Fruit fly (Drosophila melanogaster): ENCODE data around the gene CG5255.

CG5255 gene

DNA sequence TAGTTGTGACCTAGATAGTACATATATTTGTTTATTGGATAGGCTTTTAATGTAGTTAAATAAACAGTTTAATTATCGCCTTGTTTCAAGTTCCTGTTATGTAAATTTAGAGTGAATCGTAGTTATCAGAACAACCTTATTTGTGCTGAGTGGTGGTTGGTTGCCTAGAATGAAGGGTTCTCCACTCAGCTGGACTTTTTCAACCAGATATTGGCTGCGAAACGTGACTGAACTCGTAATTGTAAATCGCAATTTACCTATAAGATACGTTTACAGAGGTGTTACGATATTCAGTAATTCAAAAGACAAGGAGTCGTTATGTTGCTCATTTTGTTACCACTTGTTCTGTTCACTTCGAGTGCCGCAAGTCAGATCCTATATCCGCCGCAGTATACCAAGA is at the start of gene CG5255:
Gene CG5255 (plus strand): TSS at position 301 of the 400 bp plus-strand sequence.
- no peak for TF ChIP-seq CG17801 (GFP tag; optimal IDR thresholded peaks at IDR 0.05; ENCODE audit: partially characterized antibody)

DNA sequence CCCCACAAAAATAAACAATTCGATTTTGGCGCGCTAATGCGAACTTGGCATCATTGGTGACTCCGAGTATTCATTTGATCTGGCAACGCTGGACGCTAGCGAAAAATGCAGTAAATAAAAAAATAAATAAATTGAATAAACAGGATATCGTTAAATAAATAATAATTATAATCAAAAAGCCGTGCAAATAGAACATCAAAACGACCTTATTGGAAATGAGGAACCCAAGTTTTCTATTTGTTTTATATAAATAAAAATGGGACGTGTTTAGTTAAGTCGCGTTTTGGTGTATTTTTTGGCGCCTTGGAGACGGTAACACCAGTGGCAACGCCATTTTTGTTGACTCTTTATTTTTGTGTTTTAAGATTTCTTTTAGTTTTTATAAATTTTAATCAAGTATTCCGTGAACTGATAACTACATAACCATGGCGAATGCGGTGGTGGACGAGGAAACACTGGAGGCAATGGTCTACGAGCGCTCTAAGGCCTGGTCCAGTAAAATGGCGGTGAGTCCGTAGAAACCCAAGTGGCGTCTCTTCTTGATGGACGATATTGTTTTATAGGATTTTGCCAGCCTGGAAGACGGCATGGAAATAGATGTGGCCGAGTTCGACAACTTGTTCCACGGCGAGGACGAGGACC is 49.6 kb upstream of the CG5255 start, which contains the start of gene cal1:
Gene cal1 (plus strand): TSS at position 304 of the 642 bp plus-strand sequence.
- no peak for TF ChIP-seq CG17801 (GFP tag; optimal IDR thresholded peaks at IDR 0.05; ENCODE audit: partially characterized antibody)

DNA sequence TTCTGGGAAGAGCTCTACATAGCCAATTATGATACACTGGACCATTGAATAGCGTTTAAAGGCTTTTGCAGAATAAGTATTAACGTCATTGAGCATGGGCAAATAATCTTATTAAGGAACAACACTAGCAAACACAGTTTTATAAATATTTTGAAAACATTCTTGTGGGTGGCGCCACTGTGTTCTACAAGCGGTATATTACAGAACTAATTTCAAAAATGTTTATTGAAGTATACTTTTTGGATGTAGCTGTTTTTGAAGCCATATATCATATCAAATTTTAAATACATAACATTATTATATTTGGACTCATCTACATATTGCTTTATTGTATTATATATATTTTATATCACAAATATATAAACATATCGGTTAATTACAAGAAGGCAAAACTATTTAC is 28.8 kb upstream of the CG5255 start:
- no peak for TF ChIP-seq CG17801 (GFP tag; optimal IDR thresholded peaks at IDR 0.05; ENCODE audit: partially characterized antibody)

DNA sequence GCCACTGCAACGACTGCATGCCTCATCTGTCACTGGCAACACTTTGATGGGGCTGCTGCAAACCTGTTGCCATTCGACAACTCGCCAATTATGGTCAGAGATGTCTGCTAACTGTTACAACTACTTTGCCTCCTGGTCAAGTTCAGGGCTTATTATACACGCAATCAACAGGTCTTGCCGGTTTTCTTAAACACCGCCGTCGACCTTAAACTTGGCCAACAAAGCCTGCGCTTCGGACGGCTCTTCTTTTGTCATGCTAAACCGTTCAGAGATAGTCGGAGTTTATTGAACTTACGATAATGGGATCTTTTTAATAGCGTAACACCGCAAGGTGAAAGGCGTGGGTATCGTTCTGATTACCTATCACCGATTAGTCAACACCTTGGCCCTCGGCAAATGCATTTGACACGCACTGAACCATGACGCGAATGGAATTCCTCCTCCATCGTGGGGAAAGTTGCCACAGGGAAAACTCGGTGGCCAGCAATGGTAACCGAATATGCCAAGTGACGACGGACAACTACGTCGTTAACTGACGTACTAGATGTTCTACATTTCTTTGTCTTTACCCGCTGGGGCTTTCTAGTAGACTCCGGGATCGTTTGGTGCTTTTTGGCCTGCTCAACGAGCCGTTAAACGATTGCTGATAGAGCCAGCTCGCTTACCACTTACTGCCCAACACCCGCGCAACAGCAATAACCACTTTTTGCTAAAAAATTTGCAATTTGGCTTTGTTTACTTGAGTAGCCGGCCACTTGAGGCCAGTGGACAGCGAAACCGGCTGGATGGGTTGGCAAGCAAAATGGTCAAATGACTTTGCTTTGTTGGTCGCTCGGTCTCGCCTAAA is 26.6 kb upstream of the CG5255 start:
- no peak for TF ChIP-seq CG17801 (GFP tag; optimal IDR thresholded peaks at IDR 0.05; ENCODE audit: partially characterized antibody)

DNA sequence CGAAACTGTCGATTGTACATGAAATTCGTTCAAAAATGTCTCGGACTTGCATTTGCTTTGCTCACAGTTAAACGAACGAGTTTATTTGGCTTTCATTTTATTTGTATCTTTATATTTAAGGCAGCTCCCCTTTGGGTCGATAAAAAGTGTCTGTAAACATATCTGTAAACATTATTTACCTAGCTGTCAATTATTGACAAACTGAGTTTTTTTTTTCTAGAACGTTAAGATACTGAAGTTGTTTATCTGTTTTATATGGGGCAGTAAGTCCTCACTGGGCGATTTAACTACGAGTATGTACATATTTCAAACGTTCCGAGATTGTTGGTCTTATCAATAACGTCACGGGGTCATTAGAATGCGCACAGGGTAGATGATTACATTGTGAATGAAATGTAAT is 22.0 kb upstream of the CG5255 start:
- TF ChIP-seq CG17801 (GFP tag; optimal IDR thresholded peaks at IDR 0.05; ENCODE audit: partially characterized antibody): no peak

DNA sequence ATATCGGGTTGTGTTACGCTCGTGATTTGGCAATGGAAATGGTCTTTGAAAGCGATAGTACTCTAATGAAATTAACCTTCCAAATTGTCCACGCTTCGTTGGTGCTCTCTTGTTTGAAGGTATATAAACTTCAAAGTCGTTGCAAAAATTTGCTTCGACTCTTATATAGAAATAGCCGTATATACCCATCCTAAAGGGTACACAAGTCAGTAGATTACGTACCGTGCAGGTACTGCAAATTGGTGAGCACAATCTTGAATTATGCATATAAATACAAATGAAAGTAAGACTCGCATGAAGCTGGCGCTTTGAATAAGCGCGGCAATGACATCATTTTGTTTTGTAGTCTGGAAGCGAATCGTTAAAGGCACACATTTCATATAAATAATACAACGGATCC is 21.5 kb upstream of the CG5255 start:
- no peak for TF ChIP-seq CG17801 (GFP tag; optimal IDR thresholded peaks at IDR 0.05; ENCODE audit: partially characterized antibody)

DNA sequence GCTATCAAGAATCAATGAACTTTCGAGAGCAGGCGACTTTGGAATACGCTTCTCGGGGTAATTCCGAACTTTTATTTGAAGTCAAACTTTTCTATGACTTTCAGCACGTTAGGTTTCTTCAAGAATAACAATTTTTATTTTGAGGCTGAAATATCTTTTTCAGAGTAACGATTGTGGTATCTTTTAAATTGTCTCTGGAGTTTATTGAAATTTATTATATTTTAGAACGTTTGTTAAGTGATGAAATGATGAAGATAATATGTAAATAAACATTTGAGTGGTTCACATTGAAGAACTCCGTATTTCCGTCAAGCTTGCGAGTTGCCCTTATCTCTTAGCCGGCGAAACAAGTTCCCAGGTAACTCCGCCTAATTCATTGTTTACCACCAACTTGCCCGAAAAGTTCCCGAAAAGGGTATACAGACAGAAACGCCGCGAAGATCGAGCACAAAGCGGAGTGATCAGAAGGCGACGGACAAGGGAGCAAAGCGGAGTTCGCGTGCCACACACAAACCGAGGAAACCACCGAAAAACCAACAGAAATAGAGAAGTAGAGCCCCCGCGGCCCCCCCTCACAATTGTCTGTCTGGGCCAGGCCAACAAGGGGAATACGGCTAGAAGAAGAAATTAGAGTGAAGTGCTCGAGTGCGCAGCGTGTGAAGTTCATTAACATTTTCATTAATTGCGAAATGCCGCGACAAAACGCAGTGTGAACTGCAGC is 19.9 kb upstream of the CG5255 start:
- TF ChIP-seq CG17801 (GFP tag; optimal IDR thresholded peaks at IDR 0.05; ENCODE audit: partially characterized antibody): no peak

DNA sequence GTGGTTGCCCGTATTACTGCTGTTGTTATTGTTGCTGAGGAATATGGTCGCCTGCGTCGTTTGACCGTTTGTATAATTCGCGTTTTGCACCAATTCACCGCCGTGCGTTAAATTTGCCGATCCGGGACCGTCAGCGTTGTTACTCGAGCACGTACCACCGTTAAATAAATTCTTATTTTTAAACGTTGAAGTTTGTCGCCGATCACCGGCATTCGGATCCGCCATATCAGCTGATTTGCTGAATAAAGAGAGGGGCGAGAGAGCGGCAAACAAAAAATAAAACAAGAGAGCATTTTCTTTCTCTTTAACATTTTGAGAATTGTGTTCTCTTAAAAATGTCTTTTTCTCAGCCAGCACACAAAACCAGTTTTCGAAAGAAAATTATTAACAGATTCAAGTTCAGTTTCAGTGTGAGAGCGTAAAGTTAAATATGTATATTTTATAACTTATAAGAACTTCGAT is 18.7 kb upstream of the CG5255 start:
- peak; percentile 56 for TF ChIP-seq CG17801 (GFP tag; optimal IDR thresholded peaks at IDR 0.05; ENCODE audit: partially characterized antibody)

DNA sequence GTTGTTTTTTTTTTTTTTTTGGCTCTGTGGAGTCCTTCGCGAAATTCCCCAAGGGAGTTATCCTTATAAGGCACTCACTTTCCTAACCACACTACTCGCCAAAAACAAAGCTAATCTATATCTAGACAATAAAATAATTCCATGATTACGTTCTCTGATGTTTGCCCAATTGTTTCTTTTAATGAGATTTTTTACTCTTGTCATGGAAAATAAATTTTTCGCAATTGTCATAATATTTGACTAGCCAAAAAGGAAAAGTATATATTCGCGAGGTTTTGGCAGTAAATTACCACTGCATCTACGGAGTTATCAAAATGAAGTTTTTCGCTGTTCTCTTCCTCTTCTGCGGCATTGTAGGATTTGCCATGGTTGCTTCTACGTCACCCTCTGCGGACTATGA is 17.5 kb upstream of the CG5255 start, which contains the start of gene CG34278:
Gene CG34278 (plus strand): TSS at position 301 of the 400 bp plus-strand sequence.
- TF ChIP-seq CG17801 (GFP tag; optimal IDR thresholded peaks at IDR 0.05; ENCODE audit: partially characterized antibody): no peak

DNA sequence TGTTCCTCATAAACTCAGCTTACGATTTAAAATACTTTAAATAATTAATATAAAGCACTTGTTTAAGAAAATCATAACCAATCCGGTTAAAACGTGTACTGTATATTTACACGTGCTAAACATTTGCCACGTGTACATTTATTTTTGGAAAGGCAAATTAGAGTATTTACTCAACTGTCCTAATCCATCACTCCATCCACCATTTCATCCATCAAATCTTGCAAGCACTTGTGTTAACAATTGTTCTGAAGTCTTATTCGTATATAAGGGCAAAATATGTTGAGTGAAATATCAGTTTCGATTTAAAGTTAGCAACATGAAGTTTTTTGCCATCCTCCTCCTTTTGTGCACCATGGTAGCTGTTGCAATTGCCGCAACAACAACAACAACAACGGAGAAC is 16.4 kb upstream of the CG5255 start, which contains the start of gene CG42779:
Gene CG42779 (plus strand): TSS at position 301 of the 400 bp plus-strand sequence.
- TF ChIP-seq CG17801 (GFP tag; optimal IDR thresholded peaks at IDR 0.05; ENCODE audit: partially characterized antibody): no peak

DNA sequence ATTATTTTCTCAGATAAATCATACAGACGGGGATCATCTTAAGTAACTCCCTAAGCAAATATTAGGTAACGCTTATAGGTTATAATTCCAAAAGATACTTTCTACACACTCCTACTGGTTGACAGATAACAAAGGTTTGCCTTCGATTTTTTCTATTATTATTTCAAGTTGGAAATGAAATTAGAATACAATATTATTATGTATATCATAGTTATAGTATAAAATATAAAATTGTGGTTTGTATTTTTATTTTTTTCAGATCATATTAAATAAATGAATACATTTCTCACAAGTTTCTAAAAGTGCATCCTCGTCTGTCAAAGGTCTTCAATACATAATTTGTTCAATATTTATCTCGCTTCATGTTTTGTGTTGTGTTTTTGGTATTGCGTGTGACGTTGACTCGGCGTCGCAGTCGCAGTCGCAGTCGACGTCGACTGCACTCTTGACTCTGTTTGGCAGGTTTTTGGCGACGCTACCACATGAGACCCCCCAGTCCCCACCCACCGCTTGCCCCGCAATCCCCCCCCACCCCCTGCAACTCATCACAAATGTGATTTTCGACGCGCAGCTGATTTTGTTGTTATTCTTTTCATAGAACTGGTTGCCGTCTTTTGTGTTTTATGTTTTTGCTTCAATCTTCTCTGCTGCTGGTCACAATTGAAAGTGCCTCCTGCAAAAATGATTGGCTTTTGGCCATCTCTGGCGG is 14.7 kb upstream of the CG5255 start:
- TF ChIP-seq CG17801 (GFP tag; optimal IDR thresholded peaks at IDR 0.05; ENCODE audit: partially characterized antibody): no peak

DNA sequence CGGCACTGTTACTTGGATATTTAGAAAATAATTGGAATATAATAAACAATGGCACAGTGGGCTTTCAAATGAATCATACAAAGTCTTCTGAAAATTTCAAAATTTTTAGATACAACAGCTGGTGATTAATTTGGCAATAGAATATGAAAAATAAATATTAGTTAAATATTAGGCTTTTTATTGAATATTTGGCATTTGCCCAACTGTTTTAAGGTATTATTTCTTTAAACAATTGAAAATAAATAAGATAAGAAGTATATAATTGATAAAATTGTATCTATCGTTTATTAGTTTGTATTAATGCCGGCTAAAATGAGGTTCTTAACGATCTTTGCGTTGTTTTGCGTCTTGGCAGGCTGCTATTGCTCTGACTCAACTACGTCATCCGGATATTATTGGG is 13.5 kb upstream of the CG5255 start, which contains the start of gene CG45079:
Gene CG45079 (plus strand): TSS at position 301 of the 400 bp plus-strand sequence.
- no peak for TF ChIP-seq CG17801 (GFP tag; optimal IDR thresholded peaks at IDR 0.05; ENCODE audit: partially characterized antibody)

DNA sequence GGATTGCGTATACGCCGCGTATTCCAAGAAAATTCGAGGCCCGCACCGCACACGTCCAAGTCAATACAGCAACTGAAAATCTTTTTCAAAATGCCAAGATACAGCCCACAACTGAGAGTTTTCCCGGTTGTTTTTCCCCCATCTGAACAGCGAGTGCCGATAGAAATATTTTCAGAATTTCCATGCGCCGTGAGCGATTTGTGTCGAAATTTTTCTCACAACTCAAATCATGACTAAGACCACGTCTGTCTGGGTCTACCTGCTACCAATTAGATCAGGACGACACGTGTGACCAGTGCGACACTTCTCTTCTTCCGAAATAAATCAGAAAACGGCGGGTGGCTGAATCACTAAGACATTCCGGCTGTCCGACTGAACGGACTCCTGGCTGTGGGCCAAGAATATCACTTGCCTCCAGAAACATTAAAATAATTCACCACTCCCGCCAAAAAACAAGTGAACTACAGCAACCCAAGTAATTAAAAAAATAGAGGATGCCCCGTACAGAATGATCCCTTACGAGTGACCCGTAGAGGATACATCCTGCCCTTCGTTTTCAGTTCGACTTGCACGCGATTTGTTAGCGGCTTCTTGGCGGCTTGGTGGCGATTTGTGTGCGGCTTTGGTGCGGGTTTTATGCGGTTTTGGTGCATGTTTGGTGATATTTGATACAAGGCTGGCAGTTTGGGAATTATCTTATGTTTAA is 12.2 kb upstream of the CG5255 start, which contains the start of gene cher:
Gene cher (minus strand): TSS at position 51 of the 706 bp plus-strand sequence.
- TF ChIP-seq CG17801 (GFP tag; optimal IDR thresholded peaks at IDR 0.05; ENCODE audit: partially characterized antibody): no peak

DNA sequence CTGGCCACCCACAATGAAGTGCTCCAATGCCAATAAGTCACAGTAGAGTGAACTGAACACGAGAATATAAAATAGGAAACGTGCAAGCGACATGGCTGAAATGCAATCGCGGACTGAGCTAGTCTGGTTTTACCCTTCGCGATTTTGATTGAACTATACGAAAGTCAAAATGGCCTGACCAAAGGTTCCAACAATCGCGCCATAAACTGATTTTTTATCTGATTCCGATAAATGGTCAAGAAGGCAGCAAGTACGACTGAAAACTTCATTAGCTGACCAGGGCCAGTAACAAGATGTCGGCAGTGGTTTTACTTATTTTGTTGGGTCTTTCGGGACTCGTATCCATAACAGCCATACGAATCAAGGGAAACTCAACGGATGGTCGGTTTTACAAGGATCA is 10.9 kb upstream of the CG5255 start, which contains the start of the genes CG17477 and CG31269:
Gene CG17477 (minus strand): TSS at position 101 of the 400 bp plus-strand sequence.
Gene CG31269 (plus strand): TSS at position 289 of the 400 bp plus-strand sequence.
- TF ChIP-seq CG17801 (GFP tag; optimal IDR thresholded peaks at IDR 0.05; ENCODE audit: partially characterized antibody): no peak

Data from ovary, adult (tissue).